Worm (Caenorhabditis elegans): Measurements from ENCODE around the gene F57C2.5.

Gene F57C2.5

ce11 chrII:14507563-14507962, 20.5 kb downstream of the F57C2.5 start, which contains the start of the genes K10H10.7 and K10H10.10:
Gene K10H10.7 (minus strand): TSS chrII:14507663.
Gene K10H10.10 (plus strand): TSS chrII:14507766.
- TF ChIP-seq ztf-4 (tag; optimal IDR thresholded peaks at IDR 0.05), result no peak
- TF ChIP-seq pqm-1 (tag; optimal IDR thresholded peaks at IDR 0.05), result no peak
- TF ChIP-seq unc-30 (tag; optimal IDR thresholded peaks at IDR 0.05), result no peak
- no peak for TF ChIP-seq ceh-63 (GFP tag; optimal IDR thresholded peaks at IDR 0.05)
- TF ChIP-seq nhr-12 (tag; optimal IDR thresholded peaks at IDR 0.05), result no peak
- no peak for TF ChIP-seq ztf-11 (tag; optimal IDR thresholded peaks at IDR 0.05)
- TF ChIP-seq fkh-8 (tag; optimal IDR thresholded peaks at IDR 0.05), result no peak
- no peak for TF ChIP-seq sox-4 (tag; optimal IDR thresholded peaks at IDR 0.05)
- no peak for TF ChIP-seq pag-3 (tag; optimal IDR thresholded peaks at IDR 0.05; ENCODE audit: borderline replicate concordance, insufficient read depth)
- no peak for TF ChIP-seq nhr-47 (tag; optimal IDR thresholded peaks at IDR 0.05)
- TF ChIP-seq fos-1 (tag; optimal IDR thresholded peaks at IDR 0.05), result no peak
- TF ChIP-seq blmp-1 (tag; optimal IDR thresholded peaks at IDR 0.05), result no peak
- TF ChIP-seq nhr-77 (tag; optimal IDR thresholded peaks at IDR 0.05), result no peak
- TF ChIP-seq C34B4.2 (tag; optimal IDR thresholded peaks at IDR 0.05), result no peak
- TF ChIP-seq lin-14 (GFP tag; optimal IDR thresholded peaks at IDR 0.05), result no peak
- TF ChIP-seq rnt-1 (tag; optimal IDR thresholded peaks at IDR 0.05), result no peak

- TF ChIP-seq elt-2 (tag; optimal IDR thresholded peaks at IDR 0.05) (no peak), hlh-17 (GFP tag; optimal IDR thresholded peaks at IDR 0.05; ENCODE audit: borderline replicate concordance) (no peak), ces-1 (GFP tag; optimal IDR thresholded peaks at IDR 0.05) (no peak), dpl-1 (GFP tag; optimal IDR thresholded peaks at IDR 0.05) (no peak), jun-1 (tag; optimal IDR thresholded peaks at IDR 0.05) (no peak), mdl-1 (tag; optimal IDR thresholded peaks at IDR 0.05) (no peak), unc-30 (tag; optimal IDR thresholded peaks at IDR 0.05) (no peak), unc-86 (tag; optimal IDR thresholded peaks at IDR 0.05) (no peak), sox-4 (tag; optimal IDR thresholded peaks at IDR 0.05) (no peak), zag-1 (tag; optimal IDR thresholded peaks at IDR 0.05) (no peak), fkh-10 (GFP tag; optimal IDR thresholded peaks at IDR 0.05) (no peak), isw-1 (GFP tag; IDR thresholded peaks at IDR 0.05) (no peak), nhr-76 (tag; optimal IDR thresholded peaks at IDR 0.05) (no peak)
These were observed 21.8 kb downstream of the F57C2.5 start, which contains the start of gene K10H10.12 for ce11 chrII:14506245-14506644. Gene K10H10.12 (minus strand): TSS chrII:14506345.

- TF ChIP-seq hlh-4 (tag; optimal IDR thresholded peaks at IDR 0.05), result no peak
- TF ChIP-seq nhr-237 (tag; optimal IDR thresholded peaks at IDR 0.05), result no peak
- TF ChIP-seq hpl-2 (GFP tag; optimal IDR thresholded peaks at IDR 0.05), result no peak
- no peak for TF ChIP-seq efl-1 (optimal IDR thresholded peaks at IDR 0.05)
- TF ChIP-seq efl-1 (GFP tag; optimal IDR thresholded peaks at IDR 0.05 in 1 of 2), result no peak
- TF ChIP-seq rnt-1 (tag; optimal IDR thresholded peaks at IDR 0.05), result no peak
- no peak for TF ChIP-seq skn-1 (tag; optimal IDR thresholded peaks at IDR 0.05)
- no peak for TF ChIP-seq lin-13 (GFP tag; optimal IDR thresholded peaks at IDR 0.05)
- no peak for TF ChIP-seq tbx-2 (tag; optimal IDR thresholded peaks at IDR 0.05)
- no peak for TF ChIP-seq C34B4.2 (tag; optimal IDR thresholded peaks at IDR 0.05)
- TF ChIP-seq F16B12.6 (tag; optimal IDR thresholded peaks at IDR 0.05), result no peak
- TF ChIP-seq dsc-1 (tag; optimal IDR thresholded peaks at IDR 0.05), result no peak
- no peak for TF ChIP-seq lin-14 (GFP tag; optimal IDR thresholded peaks at IDR 0.05)
- TF ChIP-seq lin-35 (GFP tag; optimal IDR thresholded peaks at IDR 0.05), result no peak
- no peak for TF ChIP-seq dpl-1 (GFP tag; optimal IDR thresholded peaks at IDR 0.05)
- no peak for TF ChIP-seq efl-3 (GFP tag; optimal IDR thresholded peaks at IDR 0.05)
- no peak for TF ChIP-seq nhr-90 (tag; optimal IDR thresholded peaks at IDR 0.05; ENCODE audit: poor library complexity)
- TF ChIP-seq aly-2 (tag; optimal IDR thresholded peaks at IDR 0.05), result no peak
- TF ChIP-seq nhr-76 (tag; optimal IDR thresholded peaks at IDR 0.05), result no peak
These were observed 25.0 kb downstream of the F57C2.5 start, which contains the start of gene K10H10.6 for ce11 chrII:14502997-14503396. Gene K10H10.6 (plus strand): TSS chrII:14503297.

Data from whole organism, L1 larva.